Fruit fly (Drosophila melanogaster): ENCODE data around the gene CG12728.
A peak's percentile ranks its signal among the peaks of the same experiment; 100 is the strongest.
"Not testable (repeated sequence)": the region's sequence is repeated elsewhere in the genome, so short reads cannot be mapped to it uniquely, and the experiment has no call there.

The CG12728 gene

dm6 chrX:5942306-5942705 is at the start of gene CG12728:
TSS of gene CG12728 (plus strand) at chrX:5942606.
- TF ChIP-seq Hr96 (GFP tag; optimal IDR thresholded peaks at IDR 0.05); CG33017 (tag; optimal IDR thresholded peaks at IDR 0.05); Crg-1 (GFP tag; optimal IDR thresholded peaks at IDR 0.05): not testable (repeated sequence)

dm6 chrX:5893165-5893564 is 49.2 kb upstream of the CG12728 start:
- TF ChIP-seq CG11617 (GFP tag; optimal IDR thresholded peaks at IDR 0.05) = no peak
- no peak for TF ChIP-seq CG1620 (GFP tag; optimal IDR thresholded peaks at IDR 0.05)
- peak; percentile 42 for TF ChIP-seq cic (GFP tag; optimal IDR thresholded peaks at IDR 0.05)

- TF ChIP-seq cnc (optimal IDR thresholded peaks at IDR 0.05) (no peak), ovo (GFP tag; optimal IDR thresholded peaks at IDR 0.05) (no peak), CG1620 (GFP tag; optimal IDR thresholded peaks at IDR 0.05) (no peak), bab1 (GFP tag; optimal IDR thresholded peaks at IDR 0.05) (peak; percentile 21), kay (GFP tag; ENCODE audit: borderline replicate concordance) (no peak), pad (GFP tag; optimal IDR thresholded peaks at IDR 0.05) (no peak)
Observed at dm6 chrX:5894529-5895487, 47.6 kb upstream of the CG12728 start.

dm6 chrX:5895821-5896550 is 46.4 kb upstream of the CG12728 start:
- TF ChIP-seq Mnt (GFP tag; optimal IDR thresholded peaks at IDR 0.05) = peak; percentile 25
- peak; percentile 51 for TF ChIP-seq toe (GFP tag; optimal IDR thresholded peaks at IDR 0.05)
- TF ChIP-seq Clk (GFP tag; optimal IDR thresholded peaks at IDR 0.05) = peak; percentile 72
- peak; percentile 81 for TF ChIP-seq CG7045 (GFP tag; optimal IDR thresholded peaks at IDR 0.05)
- peak; percentile 66 for TF ChIP-seq CG5204 (GFP tag; optimal IDR thresholded peaks at IDR 0.05)
- TF ChIP-seq CG14711 (tag; optimal IDR thresholded peaks at IDR 0.05) = peak; percentile 87
- TF ChIP-seq cnc (optimal IDR thresholded peaks at IDR 0.05) = no peak
- TF ChIP-seq CG7101 (tag; optimal IDR thresholded peaks at IDR 0.05) = peak; percentile 88
- peak; percentile 78 for TF ChIP-seq pad (GFP tag; optimal IDR thresholded peaks at IDR 0.05)
- TF ChIP-seq tj (GFP tag; optimal IDR thresholded peaks at IDR 0.05) = peak; percentile 95
- TF ChIP-seq CG1620 (GFP tag; optimal IDR thresholded peaks at IDR 0.05) = peak; percentile 75
- TF ChIP-seq kay (GFP tag; ENCODE audit: borderline replicate concordance) = no peak
- peak; percentile 51 for TF ChIP-seq Crg-1 (GFP tag; optimal IDR thresholded peaks at IDR 0.05)
- TF ChIP-seq CG33017 (tag; optimal IDR thresholded peaks at IDR 0.05) = peak; percentile 80
- no peak for TF ChIP-seq cic (GFP tag; optimal IDR thresholded peaks at IDR 0.05)
- TF ChIP-seq Hr96 (GFP tag; optimal IDR thresholded peaks at IDR 0.05) = peak; percentile 81
- TF ChIP-seq CG11617 (GFP tag; optimal IDR thresholded peaks at IDR 0.05) = peak; percentile 41
- TF ChIP-seq ovo (GFP tag; optimal IDR thresholded peaks at IDR 0.05) = peak; percentile 56
- peak; percentile 92 for TF ChIP-seq bab1 (GFP tag; optimal IDR thresholded peaks at IDR 0.05)
- peak; percentile 76 for TF ChIP-seq CG12768 (GFP tag; optimal IDR thresholded peaks at IDR 0.05)

- TF ChIP-seq Hr96 (GFP tag; optimal IDR thresholded peaks at IDR 0.05) (no peak), ovo (GFP tag; optimal IDR thresholded peaks at IDR 0.05) (no peak), cic (GFP tag; optimal IDR thresholded peaks at IDR 0.05) (no peak), Clk (GFP tag; optimal IDR thresholded peaks at IDR 0.05) (no peak), Crg-1 (GFP tag; optimal IDR thresholded peaks at IDR 0.05) (no peak), CG12768 (GFP tag; optimal IDR thresholded peaks at IDR 0.05) (no peak), CG1620 (GFP tag; optimal IDR thresholded peaks at IDR 0.05) (no peak), CG7101 (tag; optimal IDR thresholded peaks at IDR 0.05) (peak; percentile 17), cnc (optimal IDR thresholded peaks at IDR 0.05) (no peak), Mnt (GFP tag; optimal IDR thresholded peaks at IDR 0.05) (no peak), pad (GFP tag; optimal IDR thresholded peaks at IDR 0.05) (no peak), CG7045 (GFP tag; optimal IDR thresholded peaks at IDR 0.05) (no peak), CG11617 (GFP tag; optimal IDR thresholded peaks at IDR 0.05) (no peak), toe (GFP tag; optimal IDR thresholded peaks at IDR 0.05) (no peak), tj (GFP tag; optimal IDR thresholded peaks at IDR 0.05) (peak; percentile 94)
Observed at dm6 chrX:5896809-5897700, 45.4 kb upstream of the CG12728 start.

Measured in whole organism, adult.